Worm (Caenorhabditis elegans) whole organism, L3 larva: ENCODE results near the gene F13A7.14.

Experiments
- ama-1 ChIP-seq: fragments of 150-350 bp; optimal IDR thresholded peaks from 2 replicates; lab custom pipeline; 2018
- ceh-28 ChIP-seq: fragments of 150-350 bp; optimal IDR thresholded peaks from 2 replicates; lab custom pipeline; 2014; ENCODE audit warnings: missing biosample characterization, missing genetic modification reagents, missing genetic modification characterization
- ceh-82 ChIP-seq: fragments of 150-350 bp; optimal IDR thresholded peaks from 2 replicates; lab custom pipeline; 2014; ENCODE audit warnings: missing biosample characterization, missing genetic modification characterization
- daf-12 ChIP-seq: fragments of 150-350 bp; optimal IDR thresholded peaks from 2 replicates; lab custom pipeline; 2014; ENCODE audit warnings: missing biosample characterization, missing genetic modification reagents, missing genetic modification characterization
- elt-1 ChIP-seq: fragments of 150-350 bp; optimal IDR thresholded peaks from 2 replicates; lab custom pipeline; 2014; ENCODE audit warnings: missing biosample characterization, missing genetic modification characterization
- elt-2 ChIP-seq: sonication (generic microtip); optimal IDR thresholded peaks from 2 replicates; lab custom pipeline; 2016; ENCODE audit warnings: missing genetic modification reagents, mild to moderate bottlenecking, missing genetic modification characterization, missing compliant biosample characterization
- elt-3 ChIP-seq, 3 experiments: fragments of 150-350 bp in 1 of 3; sonication (generic microtip) in 2 of 3; optimal IDR thresholded peaks; 2 replicates in 2 of 3; 4 replicates in 1 of 3; lab custom pipeline; 2014 to 2017; ENCODE audit warnings: missing biosample characterization in 3 of 3, missing genetic modification characterization in 3 of 3
- fos-1 ChIP-seq: fragments of 150-350 bp; optimal IDR thresholded peaks from 2 replicates; lab custom pipeline; 2014; ENCODE audit warnings: missing biosample characterization, missing genetic modification characterization
- nfya-1 ChIP-seq: sonication (generic microtip); optimal IDR thresholded peaks from 2 replicates; lab custom pipeline; 2017; ENCODE audit warnings: missing genetic modification characterization, mild to moderate bottlenecking, missing compliant biosample characterization, antibody characterized with exemption, moderate library complexity; ENCODE audit not compliant: insufficient read depth
- nhr-12 ChIP-seq: fragments of 150-350 bp; optimal IDR thresholded peaks from 2 replicates; lab custom pipeline; 2014; ENCODE audit warnings: missing biosample characterization, missing genetic modification characterization
- nhr-237 ChIP-seq: fragments of 150-350 bp; optimal IDR thresholded peaks from 2 replicates; lab custom pipeline; 2014; ENCODE audit warnings: missing biosample characterization, missing genetic modification characterization
- nhr-25 ChIP-seq: sonication (generic microtip); optimal IDR thresholded peaks from 2 replicates; lab custom pipeline; 2017; ENCODE audit warnings: missing biosample characterization, missing genetic modification characterization
- nhr-67 ChIP-seq: fragments of 150-350 bp; optimal IDR thresholded peaks from 2 replicates; lab custom pipeline; 2014; ENCODE audit warnings: missing biosample characterization, missing genetic modification characterization
- nhr-77 ChIP-seq: fragments of 150-350 bp; optimal IDR thresholded peaks from 2 replicates; lab custom pipeline; 2014; ENCODE audit warnings: missing biosample characterization, missing genetic modification characterization
- pqm-1 ChIP-seq: fragments of 150-350 bp; optimal IDR thresholded peaks from 2 replicates; lab custom pipeline; 2017; ENCODE audit warnings: missing biosample characterization, missing genetic modification characterization, inconsistent platforms
- sea-2 ChIP-seq: fragments of 150-350 bp; sonication (generic microtip); optimal IDR thresholded peaks from 4 replicates; lab custom pipeline; 2014; ENCODE audit warnings: missing biosample characterization, missing genetic modification reagents, missing genetic modification characterization

Gene F13A7.14

DNA sequence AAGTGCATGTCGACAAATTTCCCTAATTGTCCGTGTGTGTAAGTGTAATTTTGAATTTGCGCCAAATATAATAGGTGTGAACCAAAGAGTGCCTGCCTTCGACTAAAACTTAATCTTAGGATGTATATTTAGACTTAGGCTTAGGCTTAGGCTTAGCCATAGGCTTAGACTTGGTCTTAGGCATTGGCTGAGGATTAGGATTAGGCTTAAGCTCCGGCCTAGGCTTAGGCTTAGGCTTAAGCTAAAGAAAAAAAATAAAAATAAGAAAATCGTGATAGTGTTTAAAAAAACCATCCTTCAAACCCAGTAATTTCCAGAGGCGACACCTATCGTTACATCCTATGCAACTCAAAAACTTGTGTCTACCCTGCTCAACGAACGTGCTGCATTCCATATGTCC, 44.5 kb downstream of the F13A7.14 start:
- TF ChIP-seq fos-1 (tag; lab: Kevin White, UChicago), result no peak
- no peak for TF ChIP-seq elt-1
- no peak for TF ChIP-seq elt-2 (tag; lab: Kevin White, UChicago)
- no peak for TF ChIP-seq ama-1

DNA sequence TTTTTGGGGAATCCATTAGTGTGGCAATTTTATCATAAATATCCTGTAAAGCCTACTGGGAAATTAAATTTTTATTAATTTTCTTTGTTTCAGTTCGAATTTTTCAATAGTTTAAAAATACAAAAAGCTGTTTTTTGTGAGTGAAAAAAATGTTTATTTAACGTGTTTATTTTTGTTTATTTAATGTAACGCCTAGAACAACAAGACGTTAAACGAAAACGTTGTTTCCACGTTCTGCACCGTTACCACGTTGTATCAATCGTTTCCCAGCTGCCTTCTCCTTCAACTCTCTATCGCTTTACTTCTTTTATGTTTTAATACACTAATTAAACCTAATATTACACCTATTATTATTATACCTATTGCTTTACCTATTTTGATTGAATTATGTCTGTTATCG, 46.0 kb downstream of the F13A7.14 start, which contains the start of gene T08G3.13:
T08G3.13 (plus strand) TSS at position 301 of the 400 bp plus-strand sequence.
- TF ChIP-seq fos-1 (tag; lab: Kevin White, UChicago), result no peak
- no peak for TF ChIP-seq nhr-237 (tag; lab: Kevin White, UChicago)
- no peak for TF ChIP-seq nhr-77
- TF ChIP-seq nhr-12 (tag; lab: Kevin White, UChicago), result no peak
- no peak for TF ChIP-seq elt-3 (tag; optimal IDR thresholded peaks at IDR 0.05; lab: Kevin White, UChicago)
- no peak for TF ChIP-seq nfya-1
- TF ChIP-seq nhr-25 (tag; lab: Kevin White, UChicago), result no peak
- no peak for TF ChIP-seq ceh-82
- no peak for TF ChIP-seq ceh-28 (tag; lab: Kevin White, UChicago)
- TF ChIP-seq daf-12 (tag; lab: Kevin White, UChicago), result no peak
- TF ChIP-seq pqm-1 (tag; lab: Kevin White, UChicago), result no peak
- no peak for TF ChIP-seq nhr-67 (tag; lab: Kevin White, UChicago)
- no peak for TF ChIP-seq sea-2
- TF ChIP-seq, all 47 proteins: peak for 0
